Worm (Caenorhabditis elegans) whole organism, L2 larva: ENCODE measurements around the gene glna-2.

Experiments
- C34F6.9 ChIP-seq: fragments of 150-350 bp; optimal IDR thresholded peaks from 2 replicates; lab custom pipeline; 2014; ENCODE audit warnings: missing biosample characterization, missing genetic modification characterization
- F13H6.1 ChIP-seq: sonication (generic microtip); optimal IDR thresholded peaks from 2 replicates; lab custom pipeline; 2016; ENCODE audit warnings: missing genetic modification characterization, missing compliant biosample characterization
- R02D3.7 ChIP-seq: fragments of 150-350 bp; optimal IDR thresholded peaks from 2 replicates; lab custom pipeline; 2014; ENCODE audit warnings: missing biosample characterization, missing genetic modification characterization
- ZK546.5 ChIP-seq: sonication (generic microtip); optimal IDR thresholded peaks from 2 replicates; lab custom pipeline; 2017; ENCODE audit warnings: missing biosample characterization, missing genetic modification characterization
- blmp-1 ChIP-seq: sonication (generic microtip); optimal IDR thresholded peaks from 2 replicates; lab custom pipeline; 2017; ENCODE audit warnings: missing genetic modification characterization, mild to moderate bottlenecking, missing compliant biosample characterization, antibody characterized with exemption, moderate library complexity; ENCODE audit not compliant: insufficient read depth
- ceh-16 ChIP-seq: fragments of 150-350 bp; optimal IDR thresholded peaks from 2 replicates; lab custom pipeline; 2014; ENCODE audit warnings: missing biosample characterization, missing genetic modification characterization
- ceh-82 ChIP-seq: fragments of 150-350 bp; optimal IDR thresholded peaks from 2 replicates; lab custom pipeline; 2014; ENCODE audit warnings: missing biosample characterization, missing genetic modification characterization
- dmd-4 ChIP-seq: sonication (generic microtip); optimal IDR thresholded peaks from 2 replicates; lab custom pipeline; 2017; ENCODE audit warnings: missing biosample characterization, missing genetic modification characterization
- egl-27 ChIP-seq: sonication (generic microtip); optimal IDR thresholded peaks from 3 replicates; lab custom pipeline; 2017; ENCODE audit warnings: missing biosample characterization, missing genetic modification reagents, missing genetic modification characterization
- elt-1 ChIP-seq: fragments of 150-350 bp; optimal IDR thresholded peaks from 2 replicates; lab custom pipeline; 2014; ENCODE audit warnings: missing biosample characterization, missing genetic modification characterization
- elt-3 ChIP-seq: sonication (generic microtip); optimal IDR thresholded peaks from 2 replicates; lab custom pipeline; 2017; ENCODE audit warnings: missing biosample characterization, missing genetic modification characterization
- fos-1 ChIP-seq: fragments of 150-350 bp; optimal IDR thresholded peaks from 2 replicates; lab custom pipeline; 2014; ENCODE audit warnings: missing biosample characterization, missing genetic modification characterization
- gmeb-1 ChIP-seq: fragments of 150-350 bp; optimal IDR thresholded peaks from 2 replicates; lab custom pipeline; 2014; ENCODE audit warnings: missing biosample characterization, missing genetic modification characterization
- lin-39 ChIP-seq: fragments of 150-350 bp; optimal IDR thresholded peaks from 2 replicates; lab custom pipeline; 2014; ENCODE audit warnings: missing biosample characterization, missing genetic modification reagents, missing genetic modification characterization
- lsy-2 ChIP-seq, 2 experiments: fragments of 150-350 bp in 1 of 2; sonication (generic microtip) in 1 of 2; optimal IDR thresholded peaks; 2 replicates each; lab custom pipeline; 2014 to 2017; ENCODE audit warnings: missing biosample characterization in 2 of 2, missing genetic modification characterization in 2 of 2
- mbf-1 ChIP-seq: sonication (generic microtip); optimal IDR thresholded peaks from 2 replicates; lab custom pipeline; 2017; ENCODE audit warnings: missing biosample characterization, missing genetic modification characterization
- mdl-1 ChIP-seq, 2 experiments: fragments of 150-350 bp in 1 of 2; sonication (generic microtip) in 1 of 2; optimal IDR thresholded peaks; 2 replicates each; lab custom pipeline; 2017; ENCODE audit warnings: missing biosample characterization in 2 of 2, missing genetic modification characterization in 2 of 2
- nhr-10 ChIP-seq: sonication (generic microtip); optimal IDR thresholded peaks from 2 replicates; lab custom pipeline; 2017; ENCODE audit warnings: missing biosample characterization, missing genetic modification characterization
- nhr-11 ChIP-seq: fragments of 150-350 bp; optimal IDR thresholded peaks from 2 replicates; lab custom pipeline; 2014; ENCODE audit warnings: missing biosample characterization, missing genetic modification characterization
- nhr-129 ChIP-seq: fragments of 150-350 bp; optimal IDR thresholded peaks from 2 replicates; lab custom pipeline; 2014; ENCODE audit warnings: missing biosample characterization, missing genetic modification characterization
- nhr-21 ChIP-seq: fragments of 150-350 bp; optimal IDR thresholded peaks from 2 replicates; lab custom pipeline; 2014; ENCODE audit warnings: missing biosample characterization, missing genetic modification characterization
- nhr-237 ChIP-seq: fragments of 150-350 bp; optimal IDR thresholded peaks from 2 replicates; lab custom pipeline; 2014; ENCODE audit warnings: missing biosample characterization, missing genetic modification characterization
- nhr-6 ChIP-seq: fragments of 150-350 bp; optimal IDR thresholded peaks from 2 replicates; lab custom pipeline; 2014; ENCODE audit warnings: missing biosample characterization, missing genetic modification characterization
- nhr-77 ChIP-seq: fragments of 150-350 bp; optimal IDR thresholded peaks from 2 replicates; lab custom pipeline; 2014; ENCODE audit warnings: missing biosample characterization, missing genetic modification characterization
- sem-4 ChIP-seq: fragments of 150-350 bp; optimal IDR thresholded peaks from 2 replicates; lab custom pipeline; 2014; ENCODE audit warnings: missing biosample characterization, missing genetic modification reagents, missing genetic modification characterization
- skn-1 ChIP-seq: sonication (generic microtip); optimal IDR thresholded peaks from 2 replicates; lab custom pipeline; 2017; ENCODE audit warnings: missing biosample characterization, missing genetic modification characterization
- snpc-4 ChIP-seq: fragments of 150-350 bp; optimal IDR thresholded peaks from 2 replicates; lab custom pipeline; 2014; ENCODE audit warnings: missing biosample characterization, missing genetic modification characterization
- unc-39 ChIP-seq: fragments of 150-350 bp; optimal IDR thresholded peaks from 2 replicates; lab custom pipeline; 2014; ENCODE audit warnings: missing biosample characterization, missing genetic modification characterization
- unc-62 ChIP-seq: fragments of 150-350 bp; optimal IDR thresholded peaks from 2 replicates; lab custom pipeline; 2014; ENCODE audit warnings: missing biosample characterization, missing genetic modification reagents, missing genetic modification characterization
- ztf-1 ChIP-seq: fragments of 200-800 bp; sonication (Bioruptor generic); conservative IDR thresholded peaks from 2 replicates; pipeline ENCODE4 v1.3.6; 2022; ENCODE audit warnings: missing genetic modification characterization, missing compliant biosample characterization
- ztf-11 ChIP-seq: sonication (generic microtip); optimal IDR thresholded peaks from 2 replicates; lab custom pipeline; 2017; ENCODE audit warnings: missing biosample characterization, missing genetic modification characterization
- ztf-4 ChIP-seq: fragments of 150-350 bp; optimal IDR thresholded peaks from 2 replicates; lab custom pipeline; 2014; ENCODE audit warnings: missing biosample characterization, missing genetic modification characterization

The glna-2 gene

ce11 chrII:8028730-8029129, 20.3 kb downstream of the glna-2 start:
- TF ChIP-seq skn-1 (tag; lab: Kevin White, UChicago): no peak
- no peak for TF ChIP-seq snpc-4 (tag; lab: Kevin White, UChicago)
- TF ChIP-seq, all 48 proteins: peak for 0

- TF ChIP-seq sem-4: no peak
- peak; percentile 56 for TF ChIP-seq fos-1 (tag; lab: Kevin White, UChicago)
These were observed 24.2 kb downstream of the glna-2 start, which contains the start of gene nrf-6 for ce11 chrII:8032657-8033056. TSS of gene nrf-6 (minus strand) at chrII:8032708.

ce11 chrII:8034008-8034407, 25.6 kb downstream of the glna-2 start:
- no peak for TF ChIP-seq C34F6.9 (tag; lab: Kevin White, UChicago)
- TF ChIP-seq fos-1 (tag; lab: Kevin White, UChicago): peak; percentile 46

- TF ChIP-seq elt-3 (no peak), ZK546.5 (tag; lab: Kevin White, UChicago) (no peak), fos-1 (tag; lab: Kevin White, UChicago) (no peak), nhr-21 (no peak), R02D3.7 (tag; lab: Kevin White, UChicago) (no peak), unc-62 (GFP tag; lab: Kevin White, UChicago) (no peak), F13H6.1 (tag; lab: Kevin White, UChicago) (no peak), nhr-6 (tag; lab: Kevin White, UChicago) (no peak), egl-27 (tag; lab: Kevin White, UChicago) (no peak)
These were observed 26.2 kb downstream of the glna-2 start for ce11 chrII:8034617-8035016.

ce11 chrII:8035667-8036066, 27.2 kb downstream of the glna-2 start, which contains the start of gene sap-49:
TSS of gene sap-49 (minus strand) at chrII:8035767.
- TF ChIP-seq lin-39 (no peak), skn-1 (tag; lab: Kevin White, UChicago) (no peak), dmd-4 (tag; lab: Kevin White, UChicago) (no peak), fos-1 (tag; lab: Kevin White, UChicago) (no peak), blmp-1 (no peak), mdl-1 (tag; optimal IDR thresholded peaks at IDR 0.05; lab: Kevin White, UChicago) (no peak)

ce11 chrII:8037246-8037645, 28.8 kb downstream of the glna-2 start, which contains the start of gene arp-6:
TSS of gene arp-6 (minus strand) at chrII:8037346.
- TF ChIP-seq gmeb-1 (tag; lab: Kevin White, UChicago) (no peak), elt-1 (tag; lab: Kevin White, UChicago) (no peak), ztf-11 (no peak), nhr-129 (tag; lab: Kevin White, UChicago) (no peak), unc-62 (GFP tag; lab: Kevin White, UChicago) (no peak), ceh-16 (tag; lab: Kevin White, UChicago) (no peak)

ce11 chrII:8037863-8038262, 29.4 kb downstream of the glna-2 start, which contains the start of gene C08B11.9:
TSS of gene C08B11.9 (minus strand) at chrII:8038169.
- TF ChIP-seq nhr-77 (tag; lab: Kevin White, UChicago) (no peak), ztf-4 (tag; lab: Kevin White, UChicago) (no peak), nhr-11 (tag; lab: Kevin White, UChicago) (no peak), fos-1 (tag; lab: Kevin White, UChicago) (no peak), nhr-10 (no peak), lsy-2 (tag; optimal IDR thresholded peaks at IDR 0.05; lab: Kevin White, UChicago) (no peak), mbf-1 (tag; lab: Kevin White, UChicago) (no peak), egl-27 (tag; lab: Kevin White, UChicago) (no peak), ceh-82 (tag; lab: Kevin White, UChicago) (no peak), nhr-237 (tag; lab: Kevin White, UChicago) (no peak), C34F6.9 (tag; lab: Kevin White, UChicago) (no peak), unc-39 (tag; lab: Kevin White, UChicago) (no peak), nhr-6 (tag; lab: Kevin White, UChicago) (no peak), mdl-1 (tag; optimal IDR thresholded peaks at IDR 0.05; lab: Kevin White, UChicago) (no peak), ztf-1 (GFP tag; lab: Robert Waterston, UW) (no peak), sem-4 (no peak)
